Worm (Caenorhabditis elegans) whole organism, mixed stage, embryonic: ENCODE results near the gene F07G11.4.
"Not testable (repeated sequence)": the region's sequence is repeated elsewhere in the genome, so short reads cannot be mapped to it uniquely, and the experiment has no call there.

ENCODE experiments used
- M03D4.4 ChIP-seq: sonication (generic microtip); optimal IDR thresholded peaks from 2 replicates; lab custom pipeline; 2017; ENCODE audit warnings: mild to moderate bottlenecking, missing genetic modification characterization, missing compliant biosample characterization
- bed-3 ChIP-seq: fragments of 200-800 bp; sonication (Bioruptor generic); optimal IDR thresholded peaks from 3 replicates; lab custom pipeline; 2018; ENCODE audit warnings: mild to moderate bottlenecking, missing genetic modification characterization, moderate library complexity, missing compliant biosample characterization
- ceh-39 ChIP-seq: fragments of 150-350 bp; optimal IDR thresholded peaks from 2 replicates; lab custom pipeline; 2014; ENCODE audit warnings: missing biosample characterization, missing genetic modification characterization
- ceh-43 ChIP-seq: fragments of 200-800 bp; sonication (Bioruptor generic); optimal IDR thresholded peaks from 2 replicates; lab custom pipeline; 2018; ENCODE audit warnings: mild to moderate bottlenecking, missing genetic modification characterization, moderate library complexity, missing compliant biosample characterization
- ceh-83 ChIP-seq: fragments of 200-800 bp; sonication (Bioruptor generic); optimal IDR thresholded peaks from 2 replicates; lab custom pipeline; 2018; ENCODE audit warnings: mild to moderate bottlenecking, missing genetic modification characterization, missing compliant biosample characterization
- ces-1 ChIP-seq: fragments of 150-350 bp; optimal IDR thresholded peaks from 2 replicates; lab custom pipeline; 2014; ENCODE audit warnings: missing biosample characterization, missing genetic modification reagents, missing genetic modification characterization
- drap-1 ChIP-seq: fragments of 200-800 bp; sonication (Bioruptor generic); optimal IDR thresholded peaks from 3 replicates; lab custom pipeline; 2018; ENCODE audit warnings: mild to moderate bottlenecking, missing genetic modification characterization, missing compliant biosample characterization
- elt-1 ChIP-seq: sonication (generic microtip); optimal IDR thresholded peaks from 2 replicates; lab custom pipeline; 2017; ENCODE audit warnings: missing genetic modification characterization, mild to moderate bottlenecking, missing compliant biosample characterization, antibody characterized with exemption, moderate library complexity, borderline replicate concordance; ENCODE audit not compliant: insufficient read depth
- elt-3 ChIP-seq: fragments of 150-350 bp; optimal IDR thresholded peaks from 2 replicates; lab custom pipeline; 2014; ENCODE audit warnings: missing biosample characterization, missing genetic modification characterization
- flh-1 ChIP-seq: fragments of 200-800 bp; sonication (Bioruptor generic); optimal IDR thresholded peaks from 2 replicates; lab custom pipeline; 2018; ENCODE audit warnings: mild to moderate bottlenecking, missing genetic modification characterization, moderate library complexity, missing compliant biosample characterization
- ham-2 ChIP-seq: fragments of 200-800 bp; sonication (Bioruptor generic); optimal IDR thresholded peaks from 2 replicates; lab custom pipeline; 2018; ENCODE audit warnings: mild to moderate bottlenecking, missing genetic modification characterization, missing compliant biosample characterization
- hlh-1 ChIP-seq: fragments of 150-350 bp; optimal IDR thresholded peaks from 2 replicates; lab custom pipeline; 2014; ENCODE audit warnings: missing biosample characterization, missing genetic modification reagents, missing genetic modification characterization
- lin-13 ChIP-seq: fragments of 150-350 bp; optimal IDR thresholded peaks from 2 replicates; lab custom pipeline; 2014; ENCODE audit warnings: missing biosample characterization, missing genetic modification characterization
- lin-32 ChIP-seq: fragments of 200-800 bp; sonication (Bioruptor generic); optimal IDR thresholded peaks from 2 replicates; lab custom pipeline; 2018; ENCODE audit warnings: mild to moderate bottlenecking, missing genetic modification characterization, missing compliant biosample characterization
- lsy-2 ChIP-seq: fragments of 150-350 bp; optimal IDR thresholded peaks from 2 replicates; lab custom pipeline; 2014; ENCODE audit warnings: missing biosample characterization, missing genetic modification characterization
- mep-1 ChIP-seq: fragments of 150-350 bp; optimal IDR thresholded peaks from 2 replicates; lab custom pipeline; 2017; ENCODE audit warnings: missing biosample characterization, missing genetic modification reagents, missing genetic modification characterization, inconsistent platforms
- mls-2 ChIP-seq: sonication (generic microtip); optimal IDR thresholded peaks from 2 replicates; lab custom pipeline; 2016; ENCODE audit warnings: mild to moderate bottlenecking, missing genetic modification characterization, moderate library complexity, missing compliant biosample characterization
- nhr-12 ChIP-seq: fragments of 150-350 bp; optimal IDR thresholded peaks from 2 replicates; lab custom pipeline; 2014; ENCODE audit warnings: missing biosample characterization, missing genetic modification characterization
- nhr-2 ChIP-seq: fragments of 150-350 bp; optimal IDR thresholded peaks from 2 replicates; lab custom pipeline; 2014; ENCODE audit warnings: missing biosample characterization, missing genetic modification characterization
- nhr-237 ChIP-seq: fragments of 150-350 bp; optimal IDR thresholded peaks from 2 replicates; lab custom pipeline; 2014; ENCODE audit warnings: missing biosample characterization, missing genetic modification characterization
- nhr-76 ChIP-seq: sonication (generic microtip); optimal IDR thresholded peaks from 2 replicates; lab custom pipeline; 2017; ENCODE audit warnings: missing biosample characterization, missing genetic modification characterization
- pha-4 ChIP-seq: fragments of 150-350 bp; optimal IDR thresholded peaks from 2 replicates; lab custom pipeline; 2018; ENCODE audit warnings: missing biosample characterization, missing genetic modification reagents, missing genetic modification characterization
- sem-2 ChIP-seq: fragments of 200-800 bp; sonication (Bioruptor generic); optimal IDR thresholded peaks from 2 replicates; lab custom pipeline; 2018; ENCODE audit warnings: mild to moderate bottlenecking, missing genetic modification characterization, missing compliant biosample characterization
- snpc-4 ChIP-seq: fragments of 150-350 bp; optimal IDR thresholded peaks from 2 replicates; lab custom pipeline; 2014; ENCODE audit warnings: missing biosample characterization, missing genetic modification characterization
- sptf-1 ChIP-seq: sonication (generic microtip); optimal IDR thresholded peaks from 2 replicates; lab custom pipeline; 2017; ENCODE audit warnings: mild to moderate bottlenecking, missing genetic modification characterization, moderate library complexity, missing compliant biosample characterization
- tbx-8 ChIP-seq: fragments of 200-800 bp; sonication (Bioruptor generic); optimal IDR thresholded peaks from 2 replicates; lab custom pipeline; 2018; ENCODE audit warnings: mild to moderate bottlenecking, missing genetic modification characterization, moderate library complexity, missing compliant biosample characterization
- unc-120 ChIP-seq: sonication (generic microtip); optimal IDR thresholded peaks from 2 replicates; lab custom pipeline; 2017; ENCODE audit warnings: missing genetic modification characterization, missing compliant biosample characterization; ENCODE audit not compliant: poor library complexity, severe bottlenecking
- unc-62 ChIP-seq: fragments of 150-350 bp; optimal IDR thresholded peaks from 2 replicates; lab custom pipeline; 2014; ENCODE audit warnings: missing biosample characterization, missing genetic modification reagents, missing genetic modification characterization
- zip-8 ChIP-seq: fragments of 150-350 bp; optimal IDR thresholded peaks from 2 replicates; lab custom pipeline; 2014; ENCODE audit warnings: missing biosample characterization, missing genetic modification characterization
- ztf-11 ChIP-seq: fragments of 150-350 bp; optimal IDR thresholded peaks from 2 replicates; lab custom pipeline; 2014; ENCODE audit warnings: missing biosample characterization, missing genetic modification characterization

F07G11.4 gene

DNA sequence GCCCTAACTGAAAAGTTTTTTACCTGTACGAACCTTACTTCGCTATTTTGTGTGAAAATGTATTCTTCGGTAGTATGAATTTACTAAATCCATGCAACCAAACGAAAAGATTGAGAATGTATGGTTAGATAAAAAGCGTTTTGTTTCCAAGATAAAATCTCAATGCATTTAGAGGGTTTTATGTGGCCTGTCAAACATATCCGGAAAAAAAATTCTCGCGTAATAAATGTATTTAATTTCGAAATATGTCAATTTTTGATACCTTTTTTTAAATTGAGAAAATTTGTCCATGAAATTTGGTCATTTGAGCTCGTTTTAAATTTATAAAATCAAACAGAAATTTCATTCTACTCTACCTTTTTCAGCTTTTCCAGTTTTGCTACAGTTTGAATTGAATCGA lies at the start of gene F07G11.4:
Gene F07G11.4 (minus strand): TSS at position 101 of the 400 bp plus-strand sequence.
- TF ChIP-seq ztf-11 (tag; lab: Kevin White, UChicago) = no peak
- TF ChIP-seq drap-1 (GFP tag; lab: Kevin White, UChicago) = no peak
- TF ChIP-seq pha-4 (tag; lab: Kevin White, UChicago) = no peak
- no peak for TF ChIP-seq mep-1 (tag; lab: Kevin White, UChicago)
- TF ChIP-seq hlh-1 (tag; lab: Kevin White, UChicago) = no peak
- TF ChIP-seq ham-2 (GFP tag; lab: Kevin White, UChicago) = no peak
- TF ChIP-seq lsy-2 (tag; lab: Kevin White, UChicago) = no peak
- no peak for TF ChIP-seq mls-2
- TF ChIP-seq elt-3 = no peak
- no peak for TF ChIP-seq zip-8 (tag; lab: Kevin White, UChicago)
- TF ChIP-seq unc-62 = no peak
- no peak for TF ChIP-seq nhr-76 (tag; lab: Kevin White, UChicago)
- no peak for TF ChIP-seq ceh-83 (GFP tag; lab: Kevin White, UChicago)
- TF ChIP-seq, all 35 proteins: peak for 0

DNA sequence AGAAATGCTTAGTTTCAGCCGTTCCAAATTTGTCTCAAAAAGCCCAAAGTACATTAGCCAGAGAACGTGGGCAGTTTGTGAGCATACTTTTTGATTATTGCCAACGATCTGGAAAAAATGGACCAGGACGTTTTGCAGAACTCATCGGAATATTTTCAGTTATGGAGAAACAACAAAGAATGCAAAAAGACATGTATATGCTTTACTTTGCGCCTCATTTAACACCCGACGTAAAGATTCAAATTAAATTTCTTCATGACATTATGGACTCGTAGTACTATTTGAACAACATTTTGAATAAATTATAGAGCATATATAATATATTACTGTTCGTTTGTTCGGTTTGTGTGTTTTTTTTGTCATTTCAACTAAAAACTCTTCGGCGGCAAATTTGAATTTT lies 48.4 kb upstream of the F07G11.4 start, which contains the start of gene srh-244:
Gene srh-244 (plus strand): TSS at position 301 of the 400 bp plus-strand sequence.
- TF ChIP-seq lsy-2 (tag; lab: Kevin White, UChicago) (no peak), unc-120 (tag; lab: Kevin White, UChicago) (no peak)
- TF ChIP-seq, all 35 proteins: peak for 0

DNA sequence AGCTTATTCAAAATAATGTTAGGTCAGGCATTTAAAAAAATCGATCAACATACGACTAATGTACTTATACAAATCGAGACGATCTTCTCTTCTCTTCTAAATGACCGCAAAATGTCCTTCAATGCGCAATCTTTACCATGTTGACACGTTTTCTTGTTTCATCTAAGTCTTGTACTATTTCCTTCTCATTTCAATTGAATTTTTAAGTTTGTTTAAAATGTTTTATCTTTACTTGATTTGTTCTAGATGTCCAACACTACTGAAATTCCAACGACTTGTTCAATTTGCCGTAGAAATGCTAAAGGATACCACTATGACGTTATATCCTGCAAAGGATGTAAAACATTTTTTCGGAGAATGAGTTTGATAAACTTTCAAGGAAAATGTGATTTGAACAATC lies 46.8 kb upstream of the F07G11.4 start, which contains the start of the genes nhr-263 and nhr-148:
Gene nhr-263 (minus strand): TSS at position 101 of the 400 bp plus-strand sequence.
Gene nhr-148 (plus strand): TSS at position 215 of the 400 bp plus-strand sequence.
- no peak for TF ChIP-seq unc-120 (tag; lab: Kevin White, UChicago)
- no peak for TF ChIP-seq lin-13 (tag; lab: Kevin White, UChicago)
- TF ChIP-seq nhr-237 = no peak
- TF ChIP-seq tbx-8 = no peak
- no peak for TF ChIP-seq mls-2
- no peak for TF ChIP-seq ceh-83 (GFP tag; lab: Kevin White, UChicago)
- TF ChIP-seq bed-3 (GFP tag; lab: Kevin White, UChicago) = no peak
- no peak for TF ChIP-seq nhr-2 (tag; lab: Kevin White, UChicago)
- no peak for TF ChIP-seq ces-1 (GFP tag; lab: Kevin White, UChicago)

DNA sequence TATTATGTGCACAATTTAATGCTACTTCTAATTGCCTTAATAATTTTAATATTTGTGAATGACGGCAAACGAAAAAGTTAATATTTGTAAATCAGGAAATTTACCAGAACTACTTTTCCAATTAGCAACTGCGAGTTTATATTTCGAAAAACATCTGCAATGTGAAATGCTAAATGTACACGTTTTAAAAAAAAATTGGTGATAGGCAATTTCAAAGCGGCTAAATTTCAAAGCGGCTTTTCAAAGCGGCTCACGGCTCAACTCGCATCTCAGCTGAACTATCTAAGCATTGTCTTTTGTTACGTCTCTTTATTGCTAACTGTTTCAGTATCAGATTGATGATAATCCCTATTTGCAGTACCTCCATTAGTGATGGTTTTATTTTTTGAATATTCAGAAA lies 44.7 kb upstream of the F07G11.4 start, which contains the start of gene srh-187:
Gene srh-187 (minus strand): TSS at position 101 of the 400 bp plus-strand sequence.
- TF ChIP-seq ceh-39 (no peak), ceh-43 (GFP tag; lab: Kevin White, UChicago) (no peak), lsy-2 (tag; lab: Kevin White, UChicago) (no peak), nhr-12 (tag; lab: Kevin White, UChicago) (no peak), flh-1 (GFP tag; lab: Kevin White, UChicago) (no peak), lin-32 (GFP tag; lab: Kevin White, UChicago) (no peak), elt-1 (tag; lab: Kevin White, UChicago) (no peak), unc-120 (tag; lab: Kevin White, UChicago) (no peak), elt-3 (no peak), nhr-237 (no peak), sem-2 (GFP tag; lab: Kevin White, UChicago) (no peak), sptf-1 (tag; lab: Kevin White, UChicago) (no peak), nhr-76 (tag; lab: Kevin White, UChicago) (no peak), snpc-4 (tag; lab: Kevin White, UChicago) (no peak), drap-1 (GFP tag; lab: Kevin White, UChicago) (no peak), ham-2 (GFP tag; lab: Kevin White, UChicago) (no peak), pha-4 (tag; lab: Kevin White, UChicago) (no peak), mep-1 (tag; lab: Kevin White, UChicago) (no peak), ceh-83 (GFP tag; lab: Kevin White, UChicago) (no peak)
- TF ChIP-seq, all 35 proteins: peak for 0

DNA sequence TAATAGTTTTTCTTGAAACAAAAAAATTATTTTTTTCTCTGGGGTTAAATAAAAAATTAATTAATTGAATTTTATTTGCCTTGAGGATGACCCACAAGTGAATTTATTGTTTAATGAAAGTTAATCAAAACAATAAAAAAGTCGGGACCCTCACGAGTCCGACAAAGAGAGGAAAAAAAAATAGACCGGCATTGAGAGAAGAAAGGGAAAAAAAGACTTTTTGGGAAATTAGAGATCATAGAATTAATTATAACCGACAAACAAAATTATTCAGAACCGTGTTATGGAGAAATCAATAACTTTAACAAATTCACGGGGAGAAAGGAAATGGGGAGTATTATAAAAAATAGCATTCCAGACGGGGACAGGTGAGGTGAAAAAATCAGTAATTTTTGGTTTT lies 42.0 kb upstream of the F07G11.4 start, which contains the start of gene F10G2.7:
Gene F10G2.7 (minus strand): TSS at position 101 of the 400 bp plus-strand sequence.
- not testable (repeated sequence) for TF ChIP-seq M03D4.4 (tag; lab: Kevin White, UChicago); ceh-39; mls-2
